Fruit fly (Drosophila melanogaster) whole organism, embryonic: ENCODE data around the gene Ctr1A.

ENCODE experiments used
- Abd-B ChIP-seq: fragments of 200-800 bp; sonication (Bioruptor generic); optimal IDR thresholded peaks from 2 replicates; lab custom pipeline; 2018; ENCODE audit warnings: missing biosample characterization, mild to moderate bottlenecking, missing genetic modification characterization, moderate library complexity
- Atf3 ChIP-seq: fragments of 200-800 bp; sonication (Bioruptor generic); optimal IDR thresholded peaks from 3 replicates; lab custom pipeline; 2016; ENCODE audit warnings: missing biosample characterization, missing genetic modification characterization
- B-H2 ChIP-seq: fragments of 200-800 bp; sonication (Bioruptor generic); optimal IDR thresholded peaks from 2 replicates; lab custom pipeline; 2018; ENCODE audit warnings: missing biosample characterization, mild to moderate bottlenecking, missing genetic modification characterization
- CG10462 ChIP-seq: fragments of 200-800 bp; sonication (Bioruptor generic); optimal IDR thresholded peaks from 2 replicates; lab custom pipeline; 2016; ENCODE audit warnings: missing biosample characterization, missing genetic modification characterization
- CG12236 ChIP-seq: fragments of 200-800 bp; sonication (Bioruptor generic); optimal IDR thresholded peaks from 2 replicates; lab custom pipeline; 2016; ENCODE audit warnings: missing biosample characterization, missing genetic modification characterization
- CG13296 ChIP-seq: fragments of 200-800 bp; sonication (Bioruptor generic); optimal IDR thresholded peaks from 3 replicates; lab custom pipeline; 2018; ENCODE audit warnings: missing biosample characterization, mild to moderate bottlenecking, missing genetic modification characterization
- CG13894 ChIP-seq: fragments of 200-800 bp; sonication (Bioruptor generic); optimal IDR thresholded peaks from 3 replicates; lab custom pipeline; 2018; ENCODE audit warnings: missing biosample characterization, mild to moderate bottlenecking, missing genetic modification characterization, moderate library complexity
- CG14860 ChIP-seq: fragments of 200-800 bp; sonication (Bioruptor generic); IDR thresholded peaks from 3 replicates; pipeline ENCODE4 v1.3.6; 2022; ENCODE audit warnings: missing biosample characterization, missing genetic modification characterization; ENCODE audit not compliant: partially characterized antibody
- CG16779 ChIP-seq: fragments of 200-800 bp; sonication (Bioruptor generic); IDR thresholded peaks from 2 replicates; pipeline ENCODE4 v1.3.6; 2022; ENCODE audit warnings: missing biosample characterization, missing genetic modification characterization
- CG16813 ChIP-seq: fragments of 200-800 bp; sonication (Bioruptor generic); IDR thresholded peaks from 3 replicates; pipeline ENCODE4 v1.3.6; 2022; ENCODE audit warnings: missing biosample characterization, missing genetic modification characterization; ENCODE audit not compliant: partially characterized antibody
- CG17385 ChIP-seq: fragments of 200-800 bp; sonication (Bioruptor generic); optimal IDR thresholded peaks from 3 replicates; lab custom pipeline; 2018; ENCODE audit warnings: missing biosample characterization, mild to moderate bottlenecking, missing genetic modification characterization
- CG3847 ChIP-seq: fragments of 200-800 bp; sonication (Bioruptor generic); IDR thresholded peaks from 2 replicates; pipeline ENCODE4 v1.3.6; 2022; ENCODE audit warnings: missing biosample characterization, missing genetic modification characterization
- CG3995 ChIP-seq: fragments of 200-800 bp; sonication (Bioruptor generic); optimal IDR thresholded peaks from 3 replicates; lab custom pipeline; 2016; ENCODE audit warnings: missing biosample characterization, missing genetic modification characterization
- CG4404 ChIP-seq: fragments of 200-800 bp; sonication (Bioruptor generic); IDR thresholded peaks from 2 replicates; pipeline ENCODE4 v1.3.6; 2022; ENCODE audit warnings: missing biosample characterization, missing genetic modification characterization
- CG4730 ChIP-seq: fragments of 200-800 bp; sonication (Bioruptor generic); IDR thresholded peaks from 2 replicates; pipeline ENCODE4 v1.3.6; 2022; ENCODE audit warnings: missing biosample characterization, missing genetic modification characterization
- CG6272 ChIP-seq: fragments of 200-800 bp; sonication (Bioruptor generic); IDR thresholded peaks from 2 replicates; pipeline ENCODE4 v1.3.6; 2022; ENCODE audit warnings: missing biosample characterization, missing genetic modification characterization
- CG6791 ChIP-seq: fragments of 200-800 bp; sonication (Bioruptor generic); IDR thresholded peaks from 3 replicates; pipeline ENCODE4 v1.3.6; 2022; ENCODE audit warnings: missing biosample characterization, missing genetic modification characterization; ENCODE audit not compliant: partially characterized antibody
- CG6813 ChIP-seq: fragments of 200-800 bp; sonication (Bioruptor generic); optimal IDR thresholded peaks from 2 replicates; lab custom pipeline; 2017; ENCODE audit warnings: missing biosample characterization, missing genetic modification characterization, mild to moderate bottlenecking, moderate library complexity, missing genetic modification reagents
- CG7963 ChIP-seq: fragments of 200-800 bp; sonication (Bioruptor generic); IDR thresholded peaks from 3 replicates; pipeline ENCODE4 v1.3.6; 2022; ENCODE audit warnings: missing biosample characterization, missing genetic modification characterization; ENCODE audit not compliant: partially characterized antibody
- CG8924 ChIP-seq: fragments of 200-800 bp; optimal IDR thresholded peaks from 3 replicates; lab custom pipeline; 2019; ENCODE audit warnings: missing biosample characterization, mild to moderate bottlenecking, missing genetic modification characterization, moderate library complexity
- CG9609 ChIP-seq: fragments of 200-800 bp; sonication (Bioruptor generic); optimal IDR thresholded peaks from 3 replicates; lab custom pipeline; 2016; ENCODE audit warnings: missing biosample characterization, missing genetic modification characterization
- Dip3 ChIP-seq: fragments of 200-800 bp; sonication (Bioruptor generic); optimal IDR thresholded peaks from 3 replicates; lab custom pipeline; 2016; ENCODE audit warnings: missing biosample characterization, missing genetic modification characterization
- Dll ChIP-seq: fragments of 200-800 bp; sonication (Bioruptor generic); IDR thresholded peaks from 4 replicates; pipeline ENCODE4 v1.3.6; 2022; ENCODE audit warnings: missing biosample characterization, missing genetic modification characterization; ENCODE audit not compliant: partially characterized antibody
- Doc2 ChIP-seq: fragments of 200-800 bp; sonication (Bioruptor generic); IDR thresholded peaks from 2 replicates; pipeline ENCODE4 v1.3.6; 2022; ENCODE audit warnings: missing biosample characterization, missing genetic modification characterization
- Doc3 ChIP-seq: fragments of 200-800 bp; sonication (Bioruptor generic); IDR thresholded peaks from 3 replicates; pipeline ENCODE4 v1.3.6; 2022; ENCODE audit warnings: missing biosample characterization, missing genetic modification characterization; ENCODE audit not compliant: partially characterized antibody
- HLH4C ChIP-seq: fragments of 200-800 bp; sonication (Bioruptor generic); IDR thresholded peaks from 3 replicates; pipeline ENCODE4 v1.3.6; 2022; ENCODE audit warnings: missing biosample characterization, missing genetic modification characterization; ENCODE audit not compliant: partially characterized antibody
- Myb ChIP-seq: fragments of 200-800 bp; sonication (Bioruptor generic); optimal IDR thresholded peaks from 2 replicates; lab custom pipeline; 2016; ENCODE audit warnings: missing biosample characterization, missing genetic modification characterization
- Scr ChIP-seq: fragments of 200-800 bp; sonication (Bioruptor generic); IDR thresholded peaks from 2 replicates; pipeline ENCODE4 v1.3.6; 2022; ENCODE audit warnings: missing biosample characterization, missing genetic modification characterization; ENCODE audit not compliant: partially characterized antibody
- YL-1 ChIP-seq: fragments of 200-800 bp; sonication (Bioruptor generic); optimal IDR thresholded peaks from 3 replicates; lab custom pipeline; 2017; ENCODE audit warnings: missing biosample characterization, mild to moderate bottlenecking, missing genetic modification characterization
- amos ChIP-seq: fragments of 200-800 bp; sonication (Bioruptor generic); IDR thresholded peaks from 2 replicates; pipeline ENCODE4 v1.3.6; 2022; ENCODE audit warnings: missing biosample characterization, missing genetic modification characterization; ENCODE audit not compliant: partially characterized antibody
- bbx ChIP-seq: fragments of 200-800 bp; sonication (Bioruptor generic); IDR thresholded peaks from 2 replicates; pipeline ENCODE4 v1.3.6; 2022; ENCODE audit warnings: missing biosample characterization, missing genetic modification characterization; ENCODE audit not compliant: partially characterized antibody
- chn ChIP-seq: fragments of 200-800 bp; sonication (Bioruptor generic); optimal IDR thresholded peaks from 2 replicates; lab custom pipeline; 2016; ENCODE audit warnings: missing biosample characterization, missing genetic modification characterization
- cwo ChIP-seq: fragments of 200-800 bp; sonication (Bioruptor generic); optimal IDR thresholded peaks from 3 replicates; lab custom pipeline; 2017; ENCODE audit warnings: missing biosample characterization, missing genetic modification characterization, mild to moderate bottlenecking, moderate library complexity, missing genetic modification reagents
- dan ChIP-seq: fragments of 200-800 bp; sonication (Bioruptor generic); IDR thresholded peaks from 2 replicates; pipeline ENCODE4 v1.3.6; 2022; ENCODE audit warnings: missing biosample characterization, missing genetic modification characterization
- en ChIP-seq: fragments of 200-800 bp; sonication (Bioruptor generic); optimal IDR thresholded peaks from 2 replicates; lab custom pipeline; 2016; ENCODE audit warnings: missing biosample characterization, missing genetic modification characterization
- gce ChIP-seq: fragments of 200-800 bp; sonication (Bioruptor generic); IDR thresholded peaks from 3 replicates; pipeline ENCODE4 v1.3.6; 2022; ENCODE audit warnings: missing biosample characterization, missing genetic modification characterization
- kah ChIP-seq: fragments of 200-800 bp; sonication (Bioruptor generic); optimal IDR thresholded peaks from 2 replicates; lab custom pipeline; 2018; ENCODE audit warnings: missing biosample characterization, mild to moderate bottlenecking, missing genetic modification characterization
- sens-2 ChIP-seq: fragments of 200-800 bp; sonication (Bioruptor generic); IDR thresholded peaks from 2 replicates; pipeline ENCODE4 v1.3.6; 2022; ENCODE audit warnings: missing biosample characterization, missing genetic modification characterization
- slou ChIP-seq: fragments of 200-800 bp; sonication (Bioruptor generic); optimal IDR thresholded peaks from 3 replicates; lab custom pipeline; 2016; ENCODE audit warnings: missing biosample characterization, missing genetic modification characterization
- ssp ChIP-seq: fragments of 200-800 bp; sonication (Bioruptor generic); IDR thresholded peaks from 2 replicates; pipeline ENCODE4 v1.3.6; 2022; ENCODE audit warnings: missing biosample characterization, missing genetic modification characterization
- tna ChIP-seq: fragments of 200-800 bp; sonication (Bioruptor generic); IDR thresholded peaks from 2 replicates; pipeline ENCODE4 v1.3.6; 2022; ENCODE audit warnings: missing biosample characterization, missing genetic modification characterization; ENCODE audit not compliant: partially characterized antibody
- twi ChIP-seq: fragments of 200-800 bp; optimal IDR thresholded peaks from 2 replicates; lab custom pipeline; 2019; ENCODE audit warnings: missing biosample characterization, mild to moderate bottlenecking, missing genetic modification characterization, moderate library complexity
- unpg ChIP-seq: fragments of 200-800 bp; sonication (Bioruptor generic); optimal IDR thresholded peaks from 3 replicates; lab custom pipeline; 2018; ENCODE audit warnings: missing biosample characterization, mild to moderate bottlenecking, missing genetic modification characterization, moderate library complexity
- zen2 ChIP-seq: fragments of 200-800 bp; sonication (Bioruptor generic); IDR thresholded peaks from 3 replicates; pipeline ENCODE4 v1.3.6; 2022; ENCODE audit warnings: missing biosample characterization, missing genetic modification characterization; ENCODE audit not compliant: partially characterized antibody
- zf30C ChIP-seq: fragments of 200-800 bp; sonication (Bioruptor generic); optimal IDR thresholded peaks from 3 replicates; lab custom pipeline; 2018; ENCODE audit warnings: missing biosample characterization, mild to moderate bottlenecking, missing genetic modification characterization

Ctr1A gene

DNA sequence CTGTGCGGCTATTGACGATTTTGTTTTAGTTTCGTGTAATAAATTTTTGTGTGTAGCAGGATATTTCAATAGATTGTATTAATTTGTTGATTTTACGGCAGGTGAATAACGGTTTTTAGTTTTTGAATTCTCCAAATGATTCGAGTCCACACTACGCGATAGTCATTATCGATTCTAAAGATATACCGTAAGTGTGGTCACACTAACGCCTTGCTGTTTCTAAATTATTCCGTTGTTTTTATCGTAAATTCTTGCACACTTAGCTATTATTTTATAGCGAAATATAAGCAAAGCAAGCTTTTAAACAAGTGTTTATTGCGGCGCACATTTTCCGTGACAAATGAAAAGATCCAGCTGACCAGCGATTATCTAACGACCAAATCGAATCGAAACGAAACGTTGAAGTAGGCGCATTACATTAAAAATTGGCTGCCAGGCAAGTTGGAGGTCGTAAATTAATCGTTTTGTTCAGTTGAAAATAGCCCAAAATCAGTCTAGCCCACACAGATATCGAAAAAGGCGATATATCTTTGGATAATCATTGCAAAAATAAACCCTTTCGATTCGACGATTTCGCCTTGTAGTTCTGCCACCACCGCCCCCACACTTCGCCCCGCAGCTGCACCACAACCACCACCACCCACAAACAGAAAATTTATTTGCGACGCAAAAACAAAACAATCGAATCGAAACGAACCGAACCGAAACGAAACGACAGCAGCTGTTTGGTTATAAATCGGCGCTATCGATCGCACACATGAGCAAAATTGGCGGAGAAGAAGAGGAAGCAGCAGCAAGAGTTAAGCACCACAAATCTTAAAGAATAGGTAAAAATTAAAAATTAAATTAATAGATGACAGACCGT lies 22.4 kb downstream of the Ctr1A start, which contains the start of gene Pink1 (continued):
- TF ChIP-seq CG6272 (GFP tag; lab: Robert Waterston, UW): no peak
- TF ChIP-seq CG16779 (GFP tag; lab: Robert Waterston, UW): no peak
- TF ChIP-seq CG8924 (tag; lab: Kevin White, UChicago): no peak
- TF ChIP-seq unpg (GFP tag; lab: Kevin White, UChicago): no peak
- TF ChIP-seq CG4730 (GFP tag; lab: Robert Waterston, UW): no peak
- TF ChIP-seq CG3995 (GFP tag; lab: Kevin White, UChicago): no peak
- 0 out of 4 replicates have a peak, but pooled peaks have one; percentile 50 for TF ChIP-seq Dll (GFP tag; lab: Robert Waterston, UW)
- TF ChIP-seq CG13894 (tag; lab: Kevin White, UChicago): no peak
- no peak for TF ChIP-seq CG9609 (GFP tag; lab: Kevin White, UChicago)
- no peak for TF ChIP-seq twi (tag; lab: Kevin White, UChicago)
- no peak for TF ChIP-seq slou (GFP tag; lab: Kevin White, UChicago)
- peak; percentile 89 for TF ChIP-seq CG17385 (GFP tag; lab: Kevin White, UChicago)

DNA sequence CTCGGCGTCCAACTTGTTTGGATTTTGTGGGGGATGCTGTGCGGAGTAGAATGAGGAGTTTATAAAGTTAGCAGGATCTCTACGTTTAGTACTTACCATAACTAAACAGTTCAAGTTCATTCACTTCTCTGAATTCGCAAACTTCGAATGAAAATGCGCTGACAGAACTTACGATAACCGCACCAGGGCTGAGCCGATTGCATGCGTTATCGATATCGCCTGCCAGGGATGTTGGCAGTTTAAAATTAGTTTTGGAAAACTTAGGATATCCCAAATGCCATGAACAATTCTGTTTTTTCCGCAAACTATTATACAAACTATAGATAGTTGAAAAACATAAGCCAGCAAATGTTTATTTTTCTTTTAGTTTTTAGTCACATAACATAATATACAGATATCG lies 25.8 kb downstream of the Ctr1A start, which contains the start of gene CG44303:
Gene CG44303, minus strand, starts transcription at position 154 of the 400 bp plus-strand sequence.
- TF ChIP-seq CG7963 (GFP tag; lab: Robert Waterston, UW) (peak; percentile 59; the same call in 2 of the 3 replicates), gce (GFP tag; lab: Robert Waterston, UW) (no peak), kah (no peak), Abd-B (no peak), Myb (GFP tag; lab: Kevin White, UChicago) (peak; percentile 21), HLH4C (GFP tag; lab: Robert Waterston, UW) (peak; percentile 80), en (GFP tag; lab: Kevin White, UChicago) (no peak), cwo (no peak), ssp (GFP tag; lab: Robert Waterston, UW) (no peak), CG13296 (no peak), unpg (GFP tag; lab: Kevin White, UChicago) (no peak), amos (GFP tag; lab: Robert Waterston, UW) (peak; percentile 61; the same call in 1 of the 2 replicates), zen2 (GFP tag; lab: Robert Waterston, UW) (peak; percentile 67; the same call in 2 of the 3 replicates), CG17385 (GFP tag; lab: Kevin White, UChicago) (no peak), Atf3 (GFP tag; lab: Kevin White, UChicago) (no peak), chn (GFP tag; lab: Kevin White, UChicago) (no peak), Scr (GFP tag; lab: Robert Waterston, UW) (peak; percentile 43; the same call in 1 of the 2 replicates), CG12236 (GFP tag; lab: Kevin White, UChicago) (no peak), Doc2 (no peak), tna (peak; percentile 66), CG6813 (no peak), Doc3 (GFP tag; lab: Robert Waterston, UW) (peak; percentile 34; the same call in 1 of the 3 replicates), CG9609 (GFP tag; lab: Kevin White, UChicago) (no peak), B-H2 (GFP tag; lab: Kevin White, UChicago) (no peak), CG6791 (peak; percentile 82), zf30C (GFP tag; lab: Kevin White, UChicago) (no peak), CG3847 (GFP tag; lab: Robert Waterston, UW) (no peak), Dip3 (GFP tag; lab: Kevin White, UChicago) (no peak), CG10462 (GFP tag; lab: Kevin White, UChicago) (no peak), CG16813 (GFP tag; lab: Robert Waterston, UW) (peak; percentile 52; the same call in 2 of the 3 replicates), CG4404 (GFP tag; lab: Robert Waterston, UW) (no peak), dan (no peak), CG14860 (peak; percentile 69), sens-2 (GFP tag; lab: Robert Waterston, UW) (no peak), bbx (GFP tag; lab: Robert Waterston, UW) (peak; percentile 74), YL-1 (GFP tag; lab: Kevin White, UChicago) (no peak)
